Fruit fly (Drosophila melanogaster): Measurements from ENCODE around the gene Syp.

dm6 chr3R:20723491-20723890 is 33.0 kb upstream of the Syp start:
- TF ChIP-seq Sox15 (GFP tag; optimal IDR thresholded peaks at IDR 0.05) = no peak
- no peak for TF ChIP-seq Smox (GFP tag; optimal IDR thresholded peaks at IDR 0.05)
- no peak for TF ChIP-seq fd59A (GFP tag; optimal IDR thresholded peaks at IDR 0.05)
- no peak for TF ChIP-seq Sox14 (GFP tag; optimal IDR thresholded peaks at IDR 0.05)
- no peak for TF ChIP-seq dsx (GFP tag; optimal IDR thresholded peaks at IDR 0.05; ENCODE audit: poor library complexity, severe bottlenecking)
